Worm (Caenorhabditis elegans): ENCODE data around the gene C05G5.1.

DNA sequence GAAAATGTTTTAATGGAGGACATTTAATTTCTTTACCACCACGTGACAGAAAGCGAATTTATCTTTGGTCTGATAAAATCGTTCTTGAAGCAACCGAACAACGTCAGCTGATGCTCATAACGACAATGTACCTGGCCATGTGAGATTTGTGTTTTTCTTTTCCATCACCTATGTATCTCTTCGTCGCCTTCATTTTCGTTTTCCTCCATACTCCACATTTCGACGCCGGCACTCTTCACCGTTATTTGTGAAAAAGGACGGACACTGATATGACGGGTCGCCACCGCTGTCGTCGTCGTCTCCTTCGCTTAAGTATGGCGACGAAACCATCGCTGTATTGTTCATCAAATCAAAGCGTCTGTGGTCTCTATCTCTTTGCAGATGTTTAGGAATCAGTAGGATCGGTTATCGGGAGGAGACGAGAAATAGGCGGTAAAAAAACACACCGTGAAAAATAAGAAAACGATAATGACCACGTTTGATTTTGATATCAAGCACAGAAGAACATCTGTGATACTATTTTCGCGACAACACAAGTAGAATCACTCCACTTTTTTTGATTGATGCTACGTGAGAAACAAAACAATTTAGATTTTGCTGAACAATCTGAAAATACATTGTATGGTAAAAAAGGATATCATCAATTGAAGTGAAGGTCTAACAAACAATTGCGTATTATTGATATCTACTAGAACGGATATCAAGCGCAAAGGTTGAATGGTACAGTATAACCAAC is 47.1 kb upstream of the C05G5.1 start:
- TF ChIP-seq flt-1 (GFP tag; IDR thresholded peaks at IDR 0.05) (no peak), ama-1 (optimal IDR thresholded peaks at IDR 0.05) (no peak), tra-4 (tag; optimal IDR thresholded peaks at IDR 0.05) (no peak), ets-7 (tag; optimal IDR thresholded peaks at IDR 0.05) (no peak), ceh-13 (GFP tag; optimal IDR thresholded peaks at IDR 0.05) (no peak), tbx-11 (GFP tag; IDR thresholded peaks at IDR 0.05) (no peak), tbx-37 (GFP tag; conservative IDR thresholded peaks at IDR 0.05) (no peak), pes-1 (GFP tag; IDR thresholded peaks at IDR 0.05) (no peak), ceh-36 (tag; optimal IDR thresholded peaks at IDR 0.05) (no peak), B0310.2 (tag; optimal IDR thresholded peaks at IDR 0.05) (no peak)
